Worm (Caenorhabditis elegans): Measurements from ENCODE around the gene col-165.

Gene col-165

DNA sequence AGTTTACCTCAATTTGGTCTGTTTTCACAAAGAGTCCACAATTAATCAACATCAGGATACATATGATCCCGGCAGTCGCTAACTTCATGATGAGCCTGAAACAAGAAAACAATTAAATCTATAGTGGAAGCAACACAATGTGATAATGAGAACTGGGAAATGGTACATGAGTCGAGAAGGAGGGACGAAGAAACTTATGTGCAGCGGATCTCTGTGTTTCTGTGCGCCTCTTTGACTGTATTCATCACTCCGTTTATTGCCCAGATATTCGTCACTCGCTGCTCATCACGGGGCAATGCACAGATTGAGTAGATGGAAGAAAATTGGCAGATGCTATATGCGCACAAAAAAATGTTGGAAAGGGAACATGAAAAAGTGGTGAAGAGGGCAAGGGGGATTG lies 12.8 kb downstream of the col-165 start, which contains the start of gene R160.3:
R160.3 (minus strand) TSS at position 101 of the 400 bp plus-strand sequence.
- no peak for TF ChIP-seq mdl-1 (tag; optimal IDR thresholded peaks at IDR 0.05)
- no peak for TF ChIP-seq swsn-7 (tag; optimal IDR thresholded peaks at IDR 0.05)
- no peak for TF ChIP-seq dpl-1 (GFP tag; optimal IDR thresholded peaks at IDR 0.05)
- TF ChIP-seq aly-2 (tag; optimal IDR thresholded peaks at IDR 0.05), result no peak
- TF ChIP-seq irx-1 (tag; optimal IDR thresholded peaks at IDR 0.05), result no peak
- no peak for TF ChIP-seq hpl-2 (GFP tag; optimal IDR thresholded peaks at IDR 0.05)
- no peak for TF ChIP-seq zag-1 (tag; optimal IDR thresholded peaks at IDR 0.05)
- TF ChIP-seq nhr-12 (tag; optimal IDR thresholded peaks at IDR 0.05), result no peak
- no peak for TF ChIP-seq lir-3 (tag; optimal IDR thresholded peaks at IDR 0.05; ENCODE audit: poor library complexity)
- no peak for TF ChIP-seq elt-2 (tag; optimal IDR thresholded peaks at IDR 0.05)
- TF ChIP-seq nhr-85 (tag), result no peak
- no peak for TF ChIP-seq lin-13 (GFP tag; optimal IDR thresholded peaks at IDR 0.05)
- no peak for TF ChIP-seq ceh-88 (GFP tag; IDR thresholded peaks at IDR 0.05)
- no peak for TF ChIP-seq fkh-8 (tag; optimal IDR thresholded peaks at IDR 0.05)
- no peak for TF ChIP-seq efl-3 (GFP tag; optimal IDR thresholded peaks at IDR 0.05)
- TF ChIP-seq fos-1 (tag; optimal IDR thresholded peaks at IDR 0.05), result no peak
- TF ChIP-seq lsy-2 (tag; optimal IDR thresholded peaks at IDR 0.05), result no peak
- no peak for TF ChIP-seq nhr-19 (GFP tag; conservative IDR thresholded peaks at IDR 0.05)

DNA sequence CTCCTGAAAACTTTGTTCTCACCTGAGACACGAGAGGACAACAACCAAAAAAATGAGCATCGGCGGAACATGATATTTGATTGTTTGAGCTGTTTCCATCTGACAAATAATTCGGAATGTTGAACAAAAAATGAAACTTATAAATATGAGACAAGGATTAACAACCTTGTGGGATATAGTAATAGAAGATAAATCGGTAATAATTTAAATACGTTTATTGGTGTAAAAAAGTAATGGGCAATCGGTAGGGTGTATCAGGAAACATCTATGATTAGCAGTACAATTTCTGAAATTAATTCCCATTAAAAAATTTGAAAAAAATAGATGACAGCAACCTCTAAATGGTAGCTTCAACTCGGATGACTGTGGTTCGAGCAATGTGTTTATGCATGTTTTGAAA lies 14.0 kb downstream of the col-165 start, which contains the start of gene R160.10:
R160.10 (minus strand) TSS at position 101 of the 400 bp plus-strand sequence.
- TF ChIP-seq blmp-1 (tag; optimal IDR thresholded peaks at IDR 0.05) (no peak), sup-37 (GFP tag; optimal IDR thresholded peaks at IDR 0.05) (no peak), aly-2 (tag; optimal IDR thresholded peaks at IDR 0.05) (no peak), ets-5 (GFP tag; IDR thresholded peaks at IDR 0.05) (no peak), efl-1 (optimal IDR thresholded peaks at IDR 0.05) (no peak), efl-1 (GFP tag; optimal IDR thresholded peaks at IDR 0.05 in 1 of 2) (no peak), unc-30 (tag; optimal IDR thresholded peaks at IDR 0.05) (no peak), ceh-63 (GFP tag; optimal IDR thresholded peaks at IDR 0.05) (no peak), efl-3 (GFP tag; optimal IDR thresholded peaks at IDR 0.05) (no peak), elt-3 (tag; optimal IDR thresholded peaks at IDR 0.05) (no peak), irx-1 (tag; optimal IDR thresholded peaks at IDR 0.05) (no peak), swsn-7 (tag; optimal IDR thresholded peaks at IDR 0.05) (no peak)

DNA sequence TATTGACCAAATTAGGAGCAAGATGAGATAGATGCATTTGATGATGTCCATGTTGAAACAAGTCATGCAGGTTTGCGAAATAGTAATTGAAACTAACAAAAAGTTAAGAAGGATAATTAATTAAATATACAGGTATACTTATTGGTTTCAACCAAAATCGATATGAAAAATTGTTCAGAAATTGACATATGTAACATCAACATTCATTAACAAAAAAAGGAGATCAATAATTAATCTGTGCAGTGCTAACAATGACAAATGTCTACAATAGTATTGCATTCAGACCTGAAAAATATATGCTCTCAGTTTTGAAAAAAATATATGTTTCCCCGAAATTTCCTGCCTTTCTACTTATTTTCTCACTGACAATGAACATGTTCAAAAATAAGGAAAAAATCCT lies 15.4 kb downstream of the col-165 start, which contains the start of gene R160.4:
R160.4 (minus strand) TSS at position 101 of the 400 bp plus-strand sequence.
- no peak for TF ChIP-seq dsc-1 (tag; optimal IDR thresholded peaks at IDR 0.05)
- no peak for TF ChIP-seq pax-3 (tag; optimal IDR thresholded peaks at IDR 0.05)
- TF ChIP-seq unc-98 (GFP tag; IDR thresholded peaks at IDR 0.05), result no peak
- TF ChIP-seq ceh-90 (tag; optimal IDR thresholded peaks at IDR 0.05), result no peak
- TF ChIP-seq sup-37 (GFP tag; optimal IDR thresholded peaks at IDR 0.05), result no peak
- no peak for TF ChIP-seq elt-2 (tag; optimal IDR thresholded peaks at IDR 0.05)
- no peak for TF ChIP-seq fkh-4 (tag; optimal IDR thresholded peaks at IDR 0.05; ENCODE audit: borderline replicate concordance)
- no peak for TF ChIP-seq ceh-63 (GFP tag; optimal IDR thresholded peaks at IDR 0.05)
- TF ChIP-seq snu-23 (GFP tag; optimal IDR thresholded peaks at IDR 0.05), result no peak
- no peak for TF ChIP-seq nhr-12 (tag; optimal IDR thresholded peaks at IDR 0.05)
- TF ChIP-seq irx-1 (tag; optimal IDR thresholded peaks at IDR 0.05), result no peak
- no peak for TF ChIP-seq alr-1 (tag; optimal IDR thresholded peaks at IDR 0.05; ENCODE audit: borderline replicate concordance)
- TF ChIP-seq dpl-1 (GFP tag; optimal IDR thresholded peaks at IDR 0.05), result no peak
- no peak for TF ChIP-seq skn-1 (tag; optimal IDR thresholded peaks at IDR 0.05)

DNA sequence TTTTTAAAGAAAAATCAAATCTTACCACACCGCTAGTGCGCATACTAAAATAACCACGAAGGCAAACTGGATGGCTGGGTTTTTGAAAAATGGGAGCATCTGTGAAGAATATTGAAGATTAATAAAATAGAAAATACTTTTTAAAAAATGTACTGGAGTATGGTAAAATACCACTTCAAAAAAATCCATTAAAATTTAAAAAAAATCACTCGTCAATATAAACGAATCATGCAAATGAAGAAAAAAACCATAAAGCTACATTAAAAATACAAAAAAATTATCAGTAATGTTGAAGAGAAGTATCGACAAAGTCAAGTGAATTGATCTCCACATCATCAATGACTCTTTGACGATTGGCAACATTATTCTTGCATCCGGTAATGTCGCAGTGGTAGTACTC lies 17.3 kb downstream of the col-165 start, which contains the start of gene R160.5:
R160.5 (minus strand) TSS at position 101 of the 400 bp plus-strand sequence.
- TF ChIP-seq egl-27 (tag; optimal IDR thresholded peaks at IDR 0.05) (no peak), lin-39 (tag; optimal IDR thresholded peaks at IDR 0.05) (no peak)

Data from whole organism, L1 larva.